Worm (Caenorhabditis elegans): ENCODE results near the gene F35H8.4.
A peak's percentile ranks its signal among the peaks of the same experiment; 100 is the strongest.

F35H8.4 gene

DNA sequence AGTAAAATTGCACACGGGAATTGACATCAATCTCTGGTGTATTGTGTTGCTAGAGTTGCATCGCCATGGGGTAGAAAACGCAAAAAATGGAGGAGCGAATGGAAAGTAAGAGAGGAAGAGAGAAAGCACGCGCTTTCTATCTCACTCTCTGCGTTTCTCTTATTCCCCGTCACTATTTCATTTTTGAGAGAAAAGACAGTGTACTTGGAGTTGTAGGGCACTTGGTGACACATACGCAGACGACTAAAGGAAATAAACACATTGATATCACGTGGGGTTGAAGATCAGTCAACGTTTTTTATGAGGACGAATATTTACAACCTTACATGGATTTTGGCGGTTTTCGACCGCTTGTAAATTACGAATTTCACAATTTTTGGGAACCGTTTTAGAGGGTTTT, 43.6 kb upstream of the F35H8.4 start:
- TF ChIP-seq pag-3 (tag; optimal IDR thresholded peaks at IDR 0.05; ENCODE audit: borderline replicate concordance, insufficient read depth) (no peak), fkh-8 (tag; optimal IDR thresholded peaks at IDR 0.05) (peak; percentile 95), ztf-4 (tag; optimal IDR thresholded peaks at IDR 0.05) (peak; percentile 91), hpl-2 (GFP tag; optimal IDR thresholded peaks at IDR 0.05) (peak; percentile 71), ceh-82 (tag; optimal IDR thresholded peaks at IDR 0.05) (peak; percentile 68 to 91 (median 88)), zip-4 (GFP tag; optimal IDR thresholded peaks at IDR 0.05) (peak; percentile 74), pax-3 (tag; optimal IDR thresholded peaks at IDR 0.05) (peak; percentile 85), ces-1 (GFP tag; optimal IDR thresholded peaks at IDR 0.05) (no peak), ceh-8 (GFP tag; optimal IDR thresholded peaks at IDR 0.05) (peak; percentile 41), mab-9 (GFP tag; IDR thresholded peaks at IDR 0.05) (peak; percentile 71), nhr-85 (tag) (peak; percentile 100), grh-1 (GFP tag; IDR thresholded peaks at IDR 0.05) (peak; percentile 85), vab-15 (tag; optimal IDR thresholded peaks at IDR 0.05) (peak; percentile 40), unc-30 (tag; optimal IDR thresholded peaks at IDR 0.05) (peak; percentile 5), lin-14 (GFP tag; optimal IDR thresholded peaks at IDR 0.05) (peak; percentile 99), ama-1 (optimal IDR thresholded peaks at IDR 0.05) (peak; percentile 75), alr-1 (tag; optimal IDR thresholded peaks at IDR 0.05; ENCODE audit: borderline replicate concordance) (no peak), jun-1 (tag; optimal IDR thresholded peaks at IDR 0.05) (peak; percentile 95), sptf-1 (tag; optimal IDR thresholded peaks at IDR 0.05) (no peak), rnt-1 (tag; optimal IDR thresholded peaks at IDR 0.05) (peak; percentile 95), snu-23 (GFP tag; optimal IDR thresholded peaks at IDR 0.05) (peak; percentile 99), mep-1 (tag; optimal IDR thresholded peaks at IDR 0.05) (peak; percentile 98), efl-3 (GFP tag; optimal IDR thresholded peaks at IDR 0.05) (no peak), ceh-88 (GFP tag; IDR thresholded peaks at IDR 0.05) (peak; percentile 79), C04F5.9 (tag; optimal IDR thresholded peaks at IDR 0.05) (peak; percentile 73), sup-37 (GFP tag; optimal IDR thresholded peaks at IDR 0.05) (peak; percentile 66), elt-3 (tag; optimal IDR thresholded peaks at IDR 0.05) (peak in 5 of 6 experiments; percentile 40 to 99 (median 95)), blmp-1 (tag; optimal IDR thresholded peaks at IDR 0.05) (peak; percentile 99), nhr-28 (tag; optimal IDR thresholded peaks at IDR 0.05) (peak; percentile 9), nhr-84 (tag; optimal IDR thresholded peaks at IDR 0.05) (no peak), swsn-7 (tag; optimal IDR thresholded peaks at IDR 0.05) (peak; percentile 94), zag-1 (tag; optimal IDR thresholded peaks at IDR 0.05) (peak; percentile 69), nhr-76 (tag; optimal IDR thresholded peaks at IDR 0.05) (no peak), aha-1 (tag; optimal IDR thresholded peaks at IDR 0.05) (no peak), lsy-2 (tag; optimal IDR thresholded peaks at IDR 0.05) (peak; percentile 90 to 96), unc-130 (tag; optimal IDR thresholded peaks at IDR 0.05) (peak; percentile 82), nhr-90 (tag; optimal IDR thresholded peaks at IDR 0.05; ENCODE audit: poor library complexity) (peak; percentile 95), aly-2 (tag; optimal IDR thresholded peaks at IDR 0.05) (no peak), fkh-4 (tag; optimal IDR thresholded peaks at IDR 0.05; ENCODE audit: borderline replicate concordance) (no peak), nhr-11 (tag; optimal IDR thresholded peaks at IDR 0.05) (peak; percentile 99), egl-13 (tag; optimal IDR thresholded peaks at IDR 0.05) (peak; percentile 66), isw-1 (GFP tag; IDR thresholded peaks at IDR 0.05) (peak; percentile 79), nhr-12 (tag; optimal IDR thresholded peaks at IDR 0.05) (no peak), nhr-19 (GFP tag; conservative IDR thresholded peaks at IDR 0.05) (peak; percentile 99), lin-39 (tag; optimal IDR thresholded peaks at IDR 0.05) (peak; percentile 81), hlh-4 (tag; optimal IDR thresholded peaks at IDR 0.05) (no peak), fos-1 (tag; optimal IDR thresholded peaks at IDR 0.05) (peak; percentile 92), Y116A8C.19 (tag; optimal IDR thresholded peaks at IDR 0.05; ENCODE audit: borderline replicate concordance) (no peak), sox-4 (tag; optimal IDR thresholded peaks at IDR 0.05) (peak; percentile 72), dpl-1 (GFP tag; optimal IDR thresholded peaks at IDR 0.05) (peak; percentile 71 to 79 (median 75)), ztf-11 (tag; optimal IDR thresholded peaks at IDR 0.05) (no peak), lin-15B (tag; optimal IDR thresholded peaks at IDR 0.05) (peak; percentile 38), unc-98 (GFP tag; IDR thresholded peaks at IDR 0.05) (0 out of 2 replicates have a peak, but pooled peaks have one; percentile 43)
